Worm (Caenorhabditis elegans): ENCODE measurements around the gene F13H6.5.

The F13H6.5 gene

DNA sequence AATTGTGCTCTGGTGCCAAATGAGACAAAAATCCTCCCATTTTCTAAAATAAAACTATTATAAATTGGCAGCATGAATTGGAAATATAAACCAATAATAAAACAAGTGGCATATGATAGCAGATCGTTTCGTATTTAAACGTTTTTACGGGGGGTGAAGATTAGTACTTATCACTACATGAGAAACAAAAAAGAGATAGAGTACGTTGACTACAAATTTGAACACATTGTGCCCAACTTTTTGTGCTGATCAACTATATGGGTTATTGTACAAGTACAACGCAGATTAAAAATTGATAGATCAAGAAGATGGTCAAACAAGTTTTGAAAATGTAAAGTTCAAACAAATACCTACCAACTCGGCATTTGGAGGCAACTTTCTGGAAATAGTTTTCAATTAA, 6.2 kb downstream of the F13H6.5 start:
- TF ChIP-seq athp-1 (tag; optimal IDR thresholded peaks at IDR 0.05) (no peak), sea-2 (GFP tag; IDR thresholded peaks at IDR 0.05) (no peak), egrh-3 (GFP tag; IDR thresholded peaks at IDR 0.05) (no peak), nhr-90 (tag; optimal IDR thresholded peaks at IDR 0.05) (no peak), F57A8.1 (GFP tag; optimal IDR thresholded peaks at IDR 0.05) (no peak), lin-40 (tag; optimal IDR thresholded peaks at IDR 0.05) (no peak), Y67H2A.10 (GFP tag; conservative IDR thresholded peaks at IDR 0.05) (no peak), Y53F4B.3 (GFP tag; IDR thresholded peaks at IDR 0.05) (no peak), Y95B8A.8 (GFP tag; IDR thresholded peaks at IDR 0.05) (no peak), lin-35 (GFP tag; optimal IDR thresholded peaks at IDR 0.05) (no peak)

DNA sequence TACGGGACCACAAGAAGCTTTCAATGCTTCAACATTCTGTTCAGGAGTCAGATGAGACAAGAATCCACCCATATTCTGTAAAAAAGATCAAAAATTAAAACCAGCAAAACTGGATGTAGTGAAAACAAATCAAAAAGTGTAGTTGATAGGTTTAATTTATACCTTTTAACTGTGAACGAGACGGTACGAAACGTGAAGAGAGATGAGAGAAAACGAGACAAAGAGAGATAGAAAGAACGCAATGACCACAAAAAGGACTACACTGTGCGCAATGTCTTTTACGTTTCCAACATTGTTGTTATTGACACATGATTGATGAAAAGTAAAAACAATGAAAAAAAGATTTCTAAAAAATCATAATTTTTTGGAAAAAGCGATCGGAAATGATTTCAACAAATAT, 9.1 kb downstream of the F13H6.5 start, which contains the start of gene cest-33:
Gene cest-33, minus strand, starts transcription at position 75 of the 400 bp plus-strand sequence.
- TF ChIP-seq nfya-2 (GFP tag; IDR thresholded peaks at IDR 0.05) (no peak), lir-1 (GFP tag; conservative IDR thresholded peaks at IDR 0.05) (no peak), tbp1 (GFP tag; optimal IDR thresholded peaks at IDR 0.05) (peak; percentile 10), madf-3 (GFP tag; IDR thresholded peaks at IDR 0.05) (no peak), B0019.2 (GFP tag; conservative IDR thresholded peaks at IDR 0.05) (no peak), attf-3 (GFP tag; conservative IDR thresholded peaks at IDR 0.05) (no peak), nhr-80 (tag; optimal IDR thresholded peaks at IDR 0.05) (peak; percentile 22), hmg-1.2 (GFP tag; IDR thresholded peaks at IDR 0.05) (peak; percentile 49; the same call in 1 of the 2 replicates), lin-40 (tag; optimal IDR thresholded peaks at IDR 0.05) (peak; percentile 12)

DNA sequence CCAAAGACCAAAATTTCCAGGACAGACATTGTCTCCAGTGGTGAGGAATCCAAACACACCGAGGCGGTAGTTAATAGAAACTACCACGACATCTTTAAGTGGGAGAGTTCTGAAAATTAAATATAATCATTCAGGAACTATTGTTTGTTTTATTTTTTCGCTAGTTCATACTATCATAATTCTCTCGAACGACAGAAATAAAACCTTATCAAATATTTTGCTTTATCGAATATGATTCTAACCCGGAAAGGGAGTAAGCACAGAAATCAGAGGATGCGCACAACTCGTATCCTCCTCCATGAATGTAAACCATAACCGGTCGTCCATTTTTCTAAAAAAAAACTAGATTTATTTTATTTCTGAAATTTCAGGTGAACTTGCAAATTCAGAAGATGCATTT, 9.9 kb downstream of the F13H6.5 start:
- TF ChIP-seq mes-4 (tag; optimal IDR thresholded peaks at IDR 0.05) (no peak), unc-62 (GFP tag; optimal IDR thresholded peaks at IDR 0.05) (no peak), sptf-2 (GFP tag; optimal IDR thresholded peaks at IDR 0.05) (no peak), nhr-179 (tag; optimal IDR thresholded peaks at IDR 0.05) (no peak), mcd-1 (GFP tag; IDR thresholded peaks at IDR 0.05) (no peak), lin-35 (GFP tag; optimal IDR thresholded peaks at IDR 0.05) (no peak), ceh-100 (GFP tag; IDR thresholded peaks at IDR 0.05) (no peak), unc-130 (GFP tag; optimal IDR thresholded peaks at IDR 0.05) (no peak), lir-1 (GFP tag; conservative IDR thresholded peaks at IDR 0.05) (no peak), atf-7 (tag; optimal IDR thresholded peaks at IDR 0.05) (no peak), snpc-3.4 (tag; optimal IDR thresholded peaks at IDR 0.05) (no peak), hmg-1.2 (GFP tag; IDR thresholded peaks at IDR 0.05) (no peak), ztf-18 (tag; optimal IDR thresholded peaks at IDR 0.05) (no peak), hlh-26 (GFP tag; conservative IDR thresholded peaks at IDR 0.05) (no peak), lin-54 (GFP tag; optimal IDR thresholded peaks at IDR 0.05) (no peak), snpc-1.1 (tag; optimal IDR thresholded peaks at IDR 0.05; ENCODE audit: insufficient read depth) (no peak), Y95B8A.8 (GFP tag; IDR thresholded peaks at IDR 0.05) (no peak), C06A6.2 (GFP tag; conservative IDR thresholded peaks at IDR 0.05) (no peak), ceh-40 (GFP tag; IDR thresholded peaks at IDR 0.05) (no peak)

DNA sequence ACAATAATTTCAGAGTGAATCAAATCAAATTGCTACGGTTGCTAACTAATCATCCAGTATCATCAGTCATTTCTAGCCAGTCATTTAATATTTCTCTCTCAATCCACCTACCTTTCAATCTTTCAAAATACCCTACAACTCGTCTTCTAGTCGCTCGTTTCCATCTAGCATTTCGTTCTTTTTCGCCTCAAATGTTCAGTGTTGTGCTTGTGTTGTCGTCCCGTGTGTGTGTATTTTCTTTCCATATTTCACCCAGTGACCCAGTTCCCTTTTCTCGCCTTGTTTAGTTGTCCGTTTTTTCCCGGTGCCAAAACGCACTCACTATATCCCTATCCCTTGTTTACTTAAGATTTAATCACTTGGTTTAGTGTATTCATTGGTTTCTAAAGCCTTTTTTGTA, 13.1 kb downstream of the F13H6.5 start:
- TF ChIP-seq bed-1 (GFP tag; IDR thresholded peaks at IDR 0.05) = no peak
- no peak for TF ChIP-seq F39B2.1 (GFP tag; IDR thresholded peaks at IDR 0.05)
- TF ChIP-seq Y95B8A.8 (GFP tag; IDR thresholded peaks at IDR 0.05) = no peak
- TF ChIP-seq snpc-1.3 (tag; optimal IDR thresholded peaks at IDR 0.05; ENCODE audit: insufficient read depth) = no peak

All from whole organism, young adult.